Fruit fly (Drosophila melanogaster) whole organism, embryonic: Measurements from ENCODE around the gene wb.

ENCODE experiments used
- Aef1 ChIP-seq: fragments of 200-800 bp; sonication (Bioruptor generic); IDR thresholded peaks from 3 replicates; pipeline ENCODE4 v1.3.6; 2022; ENCODE audit warnings: missing biosample characterization, missing genetic modification characterization
- CG1024 ChIP-seq: fragments of 200-800 bp; sonication (Bioruptor generic); IDR thresholded peaks from 2 replicates; pipeline ENCODE4 v1.3.6; 2022; ENCODE audit warnings: missing biosample characterization, missing genetic modification characterization
- CG11085 ChIP-seq: fragments of 200-800 bp; sonication (Bioruptor generic); IDR thresholded peaks from 2 replicates; pipeline ENCODE4 v1.3.6; 2022; ENCODE audit warnings: missing biosample characterization, missing genetic modification characterization
- CG11695 ChIP-seq: fragments of 200-800 bp; sonication (Bioruptor generic); IDR thresholded peaks from 3 replicates; pipeline ENCODE4 v1.3.6; 2022; ENCODE audit warnings: missing biosample characterization, missing genetic modification characterization
- CG12769 ChIP-seq: fragments of 200-800 bp; sonication (Bioruptor generic); optimal IDR thresholded peaks from 2 replicates; lab custom pipeline; 2019; ENCODE audit warnings: missing biosample characterization, mild to moderate bottlenecking, missing genetic modification characterization, moderate library complexity
- CG12942 ChIP-seq: fragments of 200-800 bp; sonication (Bioruptor generic); optimal IDR thresholded peaks from 3 replicates; lab custom pipeline; 2016; ENCODE audit warnings: missing biosample characterization, missing genetic modification characterization
- CG13296 ChIP-seq: fragments of 200-800 bp; sonication (Bioruptor generic); optimal IDR thresholded peaks from 3 replicates; lab custom pipeline; 2018; ENCODE audit warnings: missing biosample characterization, mild to moderate bottlenecking, missing genetic modification characterization
- CG14014 ChIP-seq: fragments of 200-800 bp; sonication (Bioruptor generic); IDR thresholded peaks from 2 replicates; pipeline ENCODE4 v1.3.6; 2022; ENCODE audit warnings: missing biosample characterization, missing genetic modification characterization
- CG15073 ChIP-seq: fragments of 200-800 bp; sonication (Bioruptor generic); optimal IDR thresholded peaks from 2 replicates; lab custom pipeline; 2016; ENCODE audit warnings: missing biosample characterization, missing genetic modification characterization
- CG15514 ChIP-seq: fragments of 200-800 bp; sonication (Bioruptor generic); optimal IDR thresholded peaks from 3 replicates; lab custom pipeline; 2017; ENCODE audit warnings: missing biosample characterization, missing genetic modification characterization, mild to moderate bottlenecking, moderate library complexity, missing genetic modification reagents
- CG17186 ChIP-seq: fragments of 200-800 bp; sonication (Bioruptor generic); optimal IDR thresholded peaks from 3 replicates; lab custom pipeline; 2017; ENCODE audit warnings: missing biosample characterization, missing genetic modification reagents, missing genetic modification characterization
- CG17568 ChIP-seq: fragments of 200-800 bp; sonication (Bioruptor generic); optimal IDR thresholded peaks from 2 replicates; lab custom pipeline; 2018; ENCODE audit warnings: missing biosample characterization, mild to moderate bottlenecking, missing genetic modification characterization, moderate library complexity
- CG2129 ChIP-seq: fragments of 200-800 bp; sonication (Bioruptor generic); IDR thresholded peaks from 2 replicates; pipeline ENCODE4 v1.3.6; 2022; ENCODE audit warnings: missing biosample characterization, missing genetic modification characterization; ENCODE audit not compliant: partially characterized antibody
- CG2875 ChIP-seq: fragments of 200-800 bp; sonication (Bioruptor generic); optimal IDR thresholded peaks from 2 replicates; lab custom pipeline; 2017; ENCODE audit warnings: missing biosample characterization, mild to moderate bottlenecking, missing genetic modification characterization, missing genetic modification reagents
- CG31224 ChIP-seq: fragments of 200-800 bp; sonication (Bioruptor generic); IDR thresholded peaks from 2 replicates; pipeline ENCODE4 v1.3.6; 2022; ENCODE audit warnings: missing biosample characterization, missing genetic modification characterization
- CG3281 ChIP-seq: fragments of 200-800 bp; sonication (Bioruptor generic); optimal IDR thresholded peaks from 3 replicates; lab custom pipeline; 2017; ENCODE audit warnings: missing biosample characterization, mild to moderate bottlenecking, missing genetic modification characterization
- CG34422 ChIP-seq: fragments of 200-800 bp; sonication (Bioruptor generic); IDR thresholded peaks from 3 replicates; pipeline ENCODE4 v1.3.6; 2022; ENCODE audit warnings: missing biosample characterization, missing genetic modification characterization
- CG3847 ChIP-seq: fragments of 200-800 bp; sonication (Bioruptor generic); IDR thresholded peaks from 2 replicates; pipeline ENCODE4 v1.3.6; 2022; ENCODE audit warnings: missing biosample characterization, missing genetic modification characterization
- CG6683 ChIP-seq: fragments of 200-800 bp; sonication (Bioruptor generic); optimal IDR thresholded peaks from 2 replicates; lab custom pipeline; 2017; ENCODE audit warnings: missing biosample characterization, mild to moderate bottlenecking, missing genetic modification characterization, missing genetic modification reagents
- CG6765 ChIP-seq: fragments of 200-800 bp; sonication (Bioruptor generic); optimal IDR thresholded peaks from 3 replicates; lab custom pipeline; 2017; ENCODE audit warnings: missing biosample characterization, mild to moderate bottlenecking, missing genetic modification characterization
- CG7271 ChIP-seq: fragments of 200-800 bp; sonication (Bioruptor generic); optimal IDR thresholded peaks from 2 replicates; lab custom pipeline; 2018; ENCODE audit warnings: missing biosample characterization, mild to moderate bottlenecking, missing genetic modification characterization, moderate library complexity
- CG7786 ChIP-seq: fragments of 200-800 bp; sonication (Bioruptor generic); optimal IDR thresholded peaks from 2 replicates; lab custom pipeline; 2016; ENCODE audit warnings: missing biosample characterization, missing genetic modification characterization
- CG8924 ChIP-seq: fragments of 200-800 bp; optimal IDR thresholded peaks from 3 replicates; lab custom pipeline; 2019; ENCODE audit warnings: missing biosample characterization, mild to moderate bottlenecking, missing genetic modification characterization, moderate library complexity
- Doc2 ChIP-seq: fragments of 200-800 bp; sonication (Bioruptor generic); IDR thresholded peaks from 2 replicates; pipeline ENCODE4 v1.3.6; 2022; ENCODE audit warnings: missing biosample characterization, missing genetic modification characterization
- Drgx ChIP-seq: fragments of 200-800 bp; sonication (Bioruptor generic); IDR thresholded peaks from 2 replicates; pipeline ENCODE4 v1.3.6; 2022; ENCODE audit warnings: missing biosample characterization, missing genetic modification characterization
- E2f1 ChIP-seq: fragments of 200-800 bp; sonication (Bioruptor generic); IDR thresholded peaks from 2 replicates; pipeline ENCODE4 v1.3.6; 2022; ENCODE audit warnings: missing biosample characterization, missing genetic modification characterization
- ERR ChIP-seq: fragments of 200-800 bp; sonication (Bioruptor generic); optimal IDR thresholded peaks from 2 replicates; lab custom pipeline; 2016; ENCODE audit warnings: missing biosample characterization, missing genetic modification characterization
- HLH54F ChIP-seq: fragments of 200-800 bp; sonication (Bioruptor generic); optimal IDR thresholded peaks from 3 replicates; lab custom pipeline; 2016; ENCODE audit warnings: missing biosample characterization, missing genetic modification characterization
- MESR4 ChIP-seq: fragments of 200-800 bp; sonication (Bioruptor generic); optimal IDR thresholded peaks from 2 replicates; lab custom pipeline; 2018; ENCODE audit warnings: missing biosample characterization, mild to moderate bottlenecking, missing genetic modification characterization, moderate library complexity
- Mad ChIP-seq: fragments of 200-800 bp; sonication (Bioruptor generic); optimal IDR thresholded peaks from 2 replicates; lab custom pipeline; 2016; ENCODE audit warnings: missing biosample characterization, missing genetic modification characterization
- Med ChIP-seq: fragments of 200-800 bp; sonication (Bioruptor generic); peaks from one replicate; lab custom pipeline; 2016; ENCODE audit warnings: missing biosample characterization, missing genetic modification characterization, mild to moderate bottlenecking, inconsistent platforms, moderate library complexity
- Nf-YC ChIP-seq: fragments of 200-800 bp; optimal IDR thresholded peaks from 3 replicates; lab custom pipeline; 2019; ENCODE audit warnings: missing biosample characterization, mild to moderate bottlenecking, missing genetic modification characterization, moderate library complexity
- Opbp ChIP-seq: fragments of 200-800 bp; sonication (Bioruptor generic); IDR thresholded peaks from 3 replicates; pipeline ENCODE4 v1.3.6; 2022; ENCODE audit warnings: missing biosample characterization, missing genetic modification characterization; ENCODE audit not compliant: partially characterized antibody
- Poxn ChIP-seq: fragments of 200-800 bp; sonication (Bioruptor generic); IDR thresholded peaks from 2 replicates; pipeline ENCODE4 v1.3.6; 2022; ENCODE audit warnings: missing biosample characterization, missing genetic modification characterization
- Rx ChIP-seq: fragments of 200-800 bp; sonication (Bioruptor generic); IDR thresholded peaks from 2 replicates; pipeline ENCODE4 v1.3.6; 2022; ENCODE audit warnings: missing biosample characterization, missing genetic modification characterization
- Sox102F ChIP-seq: fragments of 200-800 bp; sonication (Bioruptor generic); optimal IDR thresholded peaks from 2 replicates; lab custom pipeline; 2018; ENCODE audit warnings: missing biosample characterization, mild to moderate bottlenecking, missing genetic modification characterization, moderate library complexity
- Sry-β ChIP-seq: fragments of 200-800 bp; sonication (Bioruptor generic); optimal IDR thresholded peaks from 2 replicates; lab custom pipeline; 2018; ENCODE audit warnings: missing biosample characterization, mild to moderate bottlenecking, missing genetic modification characterization, moderate library complexity
- Tbp ChIP-seq: fragments of >200 bp; optimal IDR thresholded peaks from 2 replicates; lab custom pipeline; 2018; ENCODE audit warnings: missing biosample characterization, missing genetic modification characterization
- Vsx1 ChIP-seq: fragments of 200-800 bp; sonication (Bioruptor generic); optimal IDR thresholded peaks from 2 replicates; lab custom pipeline; 2017; ENCODE audit warnings: missing biosample characterization, mild to moderate bottlenecking, missing genetic modification characterization, missing genetic modification reagents
- amos ChIP-seq: fragments of 200-800 bp; sonication (Bioruptor generic); IDR thresholded peaks from 2 replicates; pipeline ENCODE4 v1.3.6; 2022; ENCODE audit warnings: missing biosample characterization, missing genetic modification characterization; ENCODE audit not compliant: partially characterized antibody
- cas ChIP-seq: fragments of 200-800 bp; sonication (Bioruptor generic); IDR thresholded peaks from 2 replicates; pipeline ENCODE4 v1.3.6; 2022; ENCODE audit warnings: missing biosample characterization, missing genetic modification characterization
- corto ChIP-seq: fragments of 200-800 bp; sonication (Bioruptor generic); optimal IDR thresholded peaks from 2 replicates; lab custom pipeline; 2016; ENCODE audit warnings: missing biosample characterization, mild to moderate bottlenecking, missing genetic modification characterization, moderate library complexity
- crol ChIP-seq: fragments of 200-800 bp; sonication (Bioruptor generic); IDR thresholded peaks from 2 replicates; pipeline ENCODE4 v1.3.6; 2022; ENCODE audit warnings: missing biosample characterization, missing genetic modification characterization
- dimm ChIP-seq: fragments of 200-800 bp; sonication (Bioruptor generic); IDR thresholded peaks from 2 replicates; pipeline ENCODE4 v1.3.6; 2022; ENCODE audit warnings: missing biosample characterization, missing genetic modification characterization
- ftz-f1 ChIP-seq: fragments of 200-800 bp; sonication (Bioruptor generic); optimal IDR thresholded peaks from 2 replicates; lab custom pipeline; 2016; ENCODE audit warnings: missing biosample characterization, missing genetic modification characterization
- h ChIP-seq: fragments of >200 bp; optimal IDR thresholded peaks from 2 replicates; lab custom pipeline; 2017
- luna ChIP-seq: fragments of 200-800 bp; sonication (Bioruptor generic); optimal IDR thresholded peaks from 2 replicates; lab custom pipeline; 2016; ENCODE audit warnings: missing biosample characterization, missing genetic modification characterization
- mld ChIP-seq: fragments of 200-800 bp; sonication (Bioruptor generic); IDR thresholded peaks from 3 replicates; pipeline ENCODE4 v1.3.6; 2022; ENCODE audit warnings: missing biosample characterization, missing genetic modification characterization; ENCODE audit not compliant: partially characterized antibody
- repo ChIP-seq: fragments of 200-800 bp; sonication (Bioruptor generic); optimal IDR thresholded peaks from 2 replicates; lab custom pipeline; 2016; ENCODE audit warnings: missing biosample characterization, missing genetic modification characterization
- slp2 ChIP-seq: fragments of 200-800 bp; sonication (Bioruptor generic); optimal IDR thresholded peaks from 2 replicates; lab custom pipeline; 2016; ENCODE audit warnings: missing biosample characterization, missing genetic modification characterization
- sob ChIP-seq: fragments of 200-800 bp; sonication (Bioruptor generic); IDR thresholded peaks from 2 replicates; pipeline ENCODE4 v1.3.6; 2022; ENCODE audit warnings: missing biosample characterization, missing genetic modification characterization
- tgo ChIP-seq: fragments of 200-800 bp; sonication (Bioruptor generic); IDR thresholded peaks from 3 replicates; pipeline ENCODE4 v1.3.6; 2022; ENCODE audit warnings: missing biosample characterization, missing genetic modification characterization
- zen ChIP-seq: fragments of 200-800 bp; sonication (Bioruptor generic); optimal IDR thresholded peaks from 3 replicates; lab custom pipeline; 2018; ENCODE audit warnings: missing biosample characterization, mild to moderate bottlenecking, missing genetic modification characterization, moderate library complexity

wb gene

dm6 chr2L:14340964-14341363 lies 78.1 kb downstream of the wb start:
- no peak for TF ChIP-seq Aef1 (GFP tag; lab: Robert Waterston, UW)
- no peak for TF ChIP-seq CG12769 (tag; lab: Kevin White, UChicago)
- TF ChIP-seq amos (GFP tag; lab: Robert Waterston, UW) = no peak
- no peak for TF ChIP-seq Opbp
- TF ChIP-seq CG15073 = no peak
- no peak for TF ChIP-seq Sry-β (GFP tag; lab: Kevin White, UChicago)
- TF ChIP-seq CG11085 (GFP tag; lab: Robert Waterston, UW) = no peak
- TF ChIP-seq HLH54F (GFP tag; lab: Kevin White, UChicago) = no peak
- peak; percentile 15 for TF ChIP-seq ftz-f1
- TF ChIP-seq CG15514 (GFP tag; lab: Kevin White, UChicago) = no peak
- no peak for TF ChIP-seq CG2129 (GFP tag; lab: Robert Waterston, UW)
- TF ChIP-seq CG6765 (GFP tag; lab: Kevin White, UChicago) = no peak
- TF ChIP-seq Nf-YC = peak; percentile 77
- no peak for TF ChIP-seq CG11695
- no peak for TF ChIP-seq MESR4 (GFP tag; lab: Kevin White, UChicago)
- TF ChIP-seq CG6683 (GFP tag; lab: Kevin White, UChicago) = no peak
- no peak for TF ChIP-seq Mad
- TF ChIP-seq CG7271 (tag; lab: Kevin White, UChicago) = no peak
- 0 out of 3 replicates have a peak, but pooled peaks have one; percentile 29 for TF ChIP-seq CG34422 (GFP tag; lab: Robert Waterston, UW)
- no peak for TF ChIP-seq sob (GFP tag; lab: Robert Waterston, UW)
- TF ChIP-seq CG7786 (GFP tag; lab: Kevin White, UChicago) = no peak
- TF ChIP-seq Rx (GFP tag; lab: Robert Waterston, UW) = no peak
- TF ChIP-seq CG12942 (GFP tag; lab: Kevin White, UChicago) = no peak
- TF ChIP-seq CG14014 (GFP tag; lab: Robert Waterston, UW) = no peak
- no peak for TF ChIP-seq Poxn
- TF ChIP-seq Tbp (GFP tag; lab: Kevin White, UChicago) = no peak
- TF ChIP-seq CG8924 (tag; lab: Kevin White, UChicago) = no peak
- TF ChIP-seq CG3847 (GFP tag; lab: Robert Waterston, UW) = no peak
- TF ChIP-seq h (lab: Kevin White, UChicago) = no peak
- no peak for TF ChIP-seq zen (tag; lab: Kevin White, UChicago)
- no peak for TF ChIP-seq cas
- no peak for TF ChIP-seq repo (GFP tag; lab: Kevin White, UChicago)
- no peak for TF ChIP-seq CG31224
- TF ChIP-seq slp2 (GFP tag; lab: Kevin White, UChicago) = no peak
- TF ChIP-seq Doc2 (GFP tag; lab: Robert Waterston, UW) = no peak
- no peak for TF ChIP-seq CG17568 (GFP tag; lab: Kevin White, UChicago)
- no peak for TF ChIP-seq corto
- no peak for TF ChIP-seq Sox102F (GFP tag; lab: Kevin White, UChicago)
- TF ChIP-seq dimm = no peak
- no peak for TF ChIP-seq Drgx
- TF ChIP-seq CG17186 = no peak
- no peak for TF ChIP-seq Med (GFP tag; lab: Kevin White, UChicago)
- no peak for TF ChIP-seq Vsx1 (GFP tag; lab: Kevin White, UChicago)
- no peak for TF ChIP-seq luna (GFP tag; lab: Kevin White, UChicago)
- no peak for TF ChIP-seq CG3281 (GFP tag; lab: Kevin White, UChicago)
- peak; percentile 77 for TF ChIP-seq crol (GFP tag; lab: Robert Waterston, UW)
- TF ChIP-seq CG13296 (GFP tag; lab: Kevin White, UChicago) = no peak
- peak; percentile 19 for TF ChIP-seq ERR (GFP tag; lab: Kevin White, UChicago)
- TF ChIP-seq mld = no peak
- TF ChIP-seq CG1024 = no peak
- TF ChIP-seq CG2875 (GFP tag; lab: Kevin White, UChicago) = no peak
- no peak for TF ChIP-seq tgo
- no peak for TF ChIP-seq E2f1 (GFP tag; lab: Robert Waterston, UW)
